Worm (Caenorhabditis elegans) whole organism, L2 larva: ENCODE data around the gene fbxa-52.

Experiments
- alr-1 ChIP-seq: fragments of 150-350 bp; optimal IDR thresholded peaks from 2 replicates; lab custom pipeline; 2014; ENCODE audit warnings: missing biosample characterization, missing genetic modification characterization
- ceh-16 ChIP-seq: fragments of 150-350 bp; optimal IDR thresholded peaks from 2 replicates; lab custom pipeline; 2014; ENCODE audit warnings: missing biosample characterization, missing genetic modification characterization
- nhr-10 ChIP-seq: sonication (generic microtip); optimal IDR thresholded peaks from 2 replicates; lab custom pipeline; 2017; ENCODE audit warnings: missing biosample characterization, missing genetic modification characterization
- unc-62 ChIP-seq: fragments of 150-350 bp; optimal IDR thresholded peaks from 2 replicates; lab custom pipeline; 2014; ENCODE audit warnings: missing biosample characterization, missing genetic modification reagents, missing genetic modification characterization

DNA sequence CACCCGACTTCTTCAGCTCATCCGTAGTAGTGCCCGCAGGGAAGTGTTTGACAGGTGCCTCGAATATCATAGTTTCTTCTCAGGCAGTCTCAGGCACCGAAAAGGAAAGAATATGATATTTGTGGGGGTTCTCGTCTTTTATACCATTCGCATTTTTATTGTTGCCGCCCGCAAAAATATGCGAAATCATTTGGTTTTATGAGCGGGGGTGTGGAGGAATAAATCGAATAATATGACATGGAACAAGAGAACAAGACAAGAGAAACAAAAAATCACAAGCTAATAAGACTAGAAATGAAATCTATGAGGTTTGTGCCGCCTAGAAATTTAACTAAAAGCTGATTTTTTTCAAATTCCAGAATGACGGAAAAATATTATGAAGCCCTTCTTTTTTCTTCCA, 7.9 kb upstream of the fbxa-52 start, which contains the start of gene F07G6.8:
- TF ChIP-seq alr-1 (tag; lab: Kevin White, UChicago) (no peak), ceh-16 (no peak), unc-62 (GFP tag; lab: Kevin White, UChicago) (no peak), nhr-10 (tag; lab: Kevin White, UChicago) (no peak)
